Fruit fly (Drosophila melanogaster): ENCODE measurements around the gene CG15399.

CG15399 gene

DNA sequence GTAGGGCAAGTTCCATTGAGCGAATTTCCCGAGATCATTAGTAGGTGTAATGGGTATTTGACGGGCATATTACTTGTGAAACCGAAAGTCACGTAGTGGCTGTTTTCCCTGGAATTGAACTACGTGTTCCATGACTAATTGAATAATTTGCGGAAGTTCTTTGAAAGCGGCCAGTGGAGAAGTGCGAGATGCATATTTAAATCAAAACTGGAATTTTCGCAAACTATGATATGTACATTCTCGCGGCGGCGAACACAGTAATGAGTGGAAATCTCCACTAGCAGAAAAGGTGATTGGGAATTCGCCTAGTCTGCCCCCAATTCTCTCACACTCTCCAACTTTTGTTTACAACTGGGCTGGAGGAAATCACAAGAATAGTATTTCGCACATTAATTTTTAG is 36.6 kb downstream of the CG15399 start:
- TF ChIP-seq psq (optimal IDR thresholded peaks at IDR 0.05), result no peak

DNA sequence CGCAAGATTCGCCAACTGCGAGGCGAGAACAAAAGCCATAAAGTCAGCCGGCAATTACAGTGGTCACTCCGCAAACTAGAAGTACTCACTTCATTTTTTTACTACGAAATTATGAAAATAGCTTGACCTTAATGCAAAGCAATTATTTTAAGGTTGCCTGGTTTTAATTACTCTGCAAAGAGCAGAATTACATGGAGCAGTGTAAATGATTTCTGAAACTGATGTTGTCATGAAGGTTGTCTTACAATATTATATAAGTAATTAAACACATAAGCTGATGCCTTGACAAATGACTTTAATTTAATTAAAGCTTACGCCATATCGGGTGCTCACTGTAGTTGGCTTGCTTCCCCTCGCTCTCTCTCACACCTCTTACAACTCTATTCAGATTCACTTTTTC is 37.4 kb downstream of the CG15399 start:
- TF ChIP-seq CG8478 (optimal IDR thresholded peaks at IDR 0.05) (no peak), usp (GFP tag; optimal IDR thresholded peaks at IDR 0.05) (no peak), psq (optimal IDR thresholded peaks at IDR 0.05) (no peak), pan (optimal IDR thresholded peaks at IDR 0.05) (no peak), EcR (GFP tag; optimal IDR thresholded peaks at IDR 0.05) (no peak), Dll (optimal IDR thresholded peaks at IDR 0.05) (no peak)

DNA sequence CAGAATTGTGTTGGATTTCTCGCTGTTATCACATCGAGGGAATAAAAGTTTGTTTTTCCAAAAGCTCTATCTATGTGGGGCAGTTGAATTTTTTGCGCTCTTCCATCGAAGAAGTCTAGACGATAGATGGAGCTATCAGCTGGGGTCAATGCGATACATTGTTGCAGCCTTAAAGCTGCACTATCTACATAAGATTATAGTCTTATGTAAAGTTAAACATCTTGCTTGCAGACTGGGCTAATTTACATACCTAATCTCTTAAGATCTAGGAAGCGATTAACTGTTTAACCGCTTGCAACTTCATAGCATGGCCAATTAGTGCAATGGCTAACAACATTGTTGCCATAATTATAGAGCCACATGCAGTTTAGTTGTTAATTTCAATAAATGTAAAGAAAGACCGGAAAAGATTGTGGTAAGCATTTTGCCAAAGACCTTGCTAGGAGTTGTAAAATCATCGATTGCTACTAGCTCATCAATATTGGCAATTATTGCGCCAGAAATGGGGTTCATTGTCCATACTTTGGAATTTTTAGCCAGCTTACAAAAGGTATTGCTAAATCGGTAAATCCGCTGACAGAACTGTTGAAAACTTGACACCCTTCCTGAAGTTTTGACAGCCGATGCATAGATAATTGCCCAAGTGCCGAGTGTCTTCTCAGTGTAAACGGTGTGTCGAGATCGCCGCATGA is 39.3 kb downstream of the CG15399 start:
- no peak for TF ChIP-seq CG8478 (optimal IDR thresholded peaks at IDR 0.05)

DNA sequence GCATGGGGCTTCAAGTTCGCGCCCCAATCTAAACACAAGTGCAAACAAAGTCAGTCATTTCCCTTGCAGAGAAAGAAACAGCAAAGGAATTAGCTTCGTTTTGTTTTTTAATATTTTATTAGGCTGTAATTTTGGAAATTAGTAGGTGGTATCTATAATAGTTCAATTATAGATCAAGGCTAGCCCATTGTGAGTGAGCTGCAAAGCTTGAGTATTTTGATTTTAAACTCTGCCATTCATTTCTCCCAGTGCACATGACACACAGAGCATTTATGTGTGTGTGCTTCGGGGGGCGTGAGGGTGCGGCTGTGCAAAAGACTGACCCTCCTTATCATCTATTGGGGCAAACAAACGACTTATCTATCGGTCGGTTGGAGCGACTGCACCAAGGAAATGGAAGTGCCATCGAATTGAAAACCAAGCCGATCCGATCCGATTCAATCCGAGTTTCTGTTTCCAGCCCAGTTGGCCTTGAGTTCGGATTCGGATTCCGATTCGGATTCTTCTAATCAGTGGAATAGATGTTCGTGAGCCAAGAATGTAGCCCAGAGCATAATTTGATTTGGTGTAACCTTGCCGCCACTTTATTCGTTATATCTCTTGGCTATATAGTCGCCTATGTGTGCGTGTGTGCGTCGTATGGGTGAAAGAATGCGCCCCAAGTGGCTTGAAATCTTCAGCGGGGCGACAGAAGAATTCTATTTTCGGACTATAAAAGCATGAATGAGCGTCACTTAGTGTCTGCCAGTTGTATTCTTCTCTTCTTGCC is 40.0 kb downstream of the CG15399 start:
- TF ChIP-seq EcR (GFP tag; optimal IDR thresholded peaks at IDR 0.05), result no peak
- no peak for TF ChIP-seq CG8478 (optimal IDR thresholded peaks at IDR 0.05)
- TF ChIP-seq usp (GFP tag; optimal IDR thresholded peaks at IDR 0.05), result no peak
- TF ChIP-seq Dll (optimal IDR thresholded peaks at IDR 0.05), result no peak

DNA sequence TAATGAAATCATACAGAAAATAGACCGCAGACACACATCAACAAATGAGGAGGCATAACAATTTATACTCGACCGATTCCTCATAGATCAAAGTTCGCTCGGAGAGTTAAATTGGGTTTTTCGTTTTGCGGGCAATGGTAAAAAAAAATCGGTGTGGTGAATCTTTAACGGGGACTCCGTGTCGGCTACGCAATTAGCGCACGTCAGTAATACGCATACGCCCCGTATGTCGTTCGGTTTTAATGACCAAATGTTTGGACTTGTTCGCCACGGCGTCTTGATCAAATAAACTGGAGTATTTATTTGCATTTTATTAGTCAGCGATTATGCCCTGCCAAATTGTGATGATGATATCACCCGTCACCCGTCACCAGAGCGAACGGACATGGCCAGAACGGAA is 40.8 kb downstream of the CG15399 start:
- TF ChIP-seq pan (optimal IDR thresholded peaks at IDR 0.05), result no peak
- TF ChIP-seq CG8478 (optimal IDR thresholded peaks at IDR 0.05), result no peak

DNA sequence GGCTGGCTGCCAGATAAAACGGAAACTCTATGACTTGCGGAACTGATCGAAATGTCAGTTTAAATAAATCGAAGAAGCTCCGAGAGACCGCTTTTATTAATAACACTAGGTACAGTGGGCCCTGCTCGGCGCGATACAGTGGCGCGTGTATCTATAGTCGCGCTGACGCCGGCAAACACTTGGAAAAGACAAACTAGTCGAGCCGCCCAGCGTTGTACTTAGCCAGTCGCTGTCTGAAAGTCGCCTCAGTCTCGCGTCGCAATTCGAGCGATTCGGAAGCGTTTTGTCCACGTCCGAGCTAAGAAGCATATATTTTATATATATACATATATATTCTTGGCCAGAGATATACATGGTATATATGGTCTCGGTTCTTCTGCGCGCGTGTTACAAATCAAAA is 41.7 kb downstream of the CG15399 start:
- TF ChIP-seq Dll (optimal IDR thresholded peaks at IDR 0.05) (no peak), usp (GFP tag; optimal IDR thresholded peaks at IDR 0.05) (no peak), EcR (GFP tag; optimal IDR thresholded peaks at IDR 0.05) (no peak), psq (optimal IDR thresholded peaks at IDR 0.05) (no peak), CG8478 (optimal IDR thresholded peaks at IDR 0.05) (no peak), pan (optimal IDR thresholded peaks at IDR 0.05) (no peak)

DNA sequence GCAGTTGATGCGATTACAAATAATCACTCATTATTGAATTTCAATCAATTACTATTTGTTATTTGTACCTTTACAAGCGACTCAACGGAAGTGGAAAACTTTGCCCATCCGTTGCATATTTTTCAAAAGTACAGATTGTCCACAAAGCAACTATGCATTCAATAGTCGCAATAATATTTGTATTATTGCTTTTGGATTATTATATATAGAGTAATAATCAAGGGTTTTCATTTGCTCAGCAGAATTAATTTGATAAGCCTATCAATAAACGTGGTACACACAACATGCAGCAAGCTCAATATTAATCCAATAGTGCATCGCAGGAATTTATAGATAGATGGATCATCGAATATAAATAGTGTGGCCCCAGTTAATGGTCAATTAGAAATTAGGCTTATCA is 43.0 kb downstream of the CG15399 start:
- TF ChIP-seq pan (optimal IDR thresholded peaks at IDR 0.05) (no peak), CG8478 (optimal IDR thresholded peaks at IDR 0.05) (no peak), psq (optimal IDR thresholded peaks at IDR 0.05) (no peak), Dll (optimal IDR thresholded peaks at IDR 0.05) (no peak), usp (GFP tag; optimal IDR thresholded peaks at IDR 0.05) (no peak), EcR (GFP tag; optimal IDR thresholded peaks at IDR 0.05) (no peak)

DNA sequence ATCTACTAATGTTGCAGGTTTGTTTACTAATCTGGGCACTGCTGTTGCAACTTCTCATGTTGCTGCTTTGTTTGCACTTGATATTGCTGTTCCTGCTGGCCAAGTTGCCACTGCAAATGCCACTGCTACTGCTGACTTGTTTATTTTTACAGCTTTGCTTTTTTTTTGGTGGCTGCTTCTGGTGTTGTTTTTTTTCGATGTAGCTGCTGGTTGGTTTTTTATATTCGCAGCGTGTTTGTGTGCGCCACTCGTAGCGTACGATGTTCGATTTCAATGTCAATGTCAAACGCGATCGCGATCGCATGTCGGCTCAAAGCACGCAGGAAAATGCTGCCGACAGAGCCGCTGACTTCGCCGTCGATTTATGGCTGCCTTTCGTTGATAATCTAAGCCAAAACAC is 43.8 kb downstream of the CG15399 start:
- TF ChIP-seq CG8478 (optimal IDR thresholded peaks at IDR 0.05), result no peak
- TF ChIP-seq EcR (GFP tag; optimal IDR thresholded peaks at IDR 0.05), result no peak

DNA sequence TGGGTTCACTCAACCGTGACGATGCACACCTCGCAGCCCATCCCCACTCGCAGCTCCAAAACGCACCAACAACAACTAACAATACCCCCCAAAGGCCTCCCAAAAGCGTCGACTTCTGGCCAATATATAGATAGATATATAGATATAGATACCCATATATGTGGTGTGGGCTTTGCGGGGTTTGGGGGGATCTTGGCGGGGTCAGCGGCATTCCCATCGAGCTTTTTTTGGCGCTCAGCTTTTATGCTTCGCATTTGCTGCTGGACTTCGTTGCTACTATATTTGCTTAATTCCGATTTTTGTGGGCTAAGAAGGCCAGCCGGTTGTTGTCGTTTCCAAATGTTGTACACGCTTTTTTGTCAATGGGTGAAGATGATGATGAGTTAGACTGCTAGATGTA is 44.2 kb downstream of the CG15399 start:
- TF ChIP-seq pan (optimal IDR thresholded peaks at IDR 0.05) (no peak), CG8478 (optimal IDR thresholded peaks at IDR 0.05) (no peak), Dll (optimal IDR thresholded peaks at IDR 0.05) (no peak), usp (GFP tag; optimal IDR thresholded peaks at IDR 0.05) (no peak), EcR (GFP tag; optimal IDR thresholded peaks at IDR 0.05) (no peak), psq (optimal IDR thresholded peaks at IDR 0.05) (no peak)

DNA sequence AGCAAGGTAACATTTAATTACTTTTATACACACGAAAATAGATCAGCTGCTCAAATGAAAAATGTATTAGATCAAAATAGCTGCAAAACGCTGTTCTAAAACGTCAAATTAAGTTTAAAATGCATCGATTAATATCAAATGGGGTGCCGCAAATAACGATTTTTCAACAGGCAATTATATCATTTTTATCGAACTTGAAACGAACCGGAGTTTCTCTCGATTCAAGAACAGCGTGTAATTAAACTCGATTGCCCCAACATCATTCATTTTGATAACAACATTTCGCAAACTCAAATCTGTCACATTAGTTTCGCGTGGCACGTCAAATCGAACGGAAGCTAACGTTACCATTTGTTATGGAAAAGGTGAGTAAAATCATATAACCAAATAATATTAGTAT is 46.2 kb downstream of the CG15399 start, which contains the start of gene CG31689:
CG31689 (plus strand) TSS at position 301 of the 400 bp plus-strand sequence.
- TF ChIP-seq Dll (optimal IDR thresholded peaks at IDR 0.05), result no peak
- no peak for TF ChIP-seq psq (optimal IDR thresholded peaks at IDR 0.05)
- no peak for TF ChIP-seq CG8478 (optimal IDR thresholded peaks at IDR 0.05)
- TF ChIP-seq pan (optimal IDR thresholded peaks at IDR 0.05), result no peak
- TF ChIP-seq usp (GFP tag; optimal IDR thresholded peaks at IDR 0.05), result no peak
- no peak for TF ChIP-seq EcR (GFP tag; optimal IDR thresholded peaks at IDR 0.05)

DNA sequence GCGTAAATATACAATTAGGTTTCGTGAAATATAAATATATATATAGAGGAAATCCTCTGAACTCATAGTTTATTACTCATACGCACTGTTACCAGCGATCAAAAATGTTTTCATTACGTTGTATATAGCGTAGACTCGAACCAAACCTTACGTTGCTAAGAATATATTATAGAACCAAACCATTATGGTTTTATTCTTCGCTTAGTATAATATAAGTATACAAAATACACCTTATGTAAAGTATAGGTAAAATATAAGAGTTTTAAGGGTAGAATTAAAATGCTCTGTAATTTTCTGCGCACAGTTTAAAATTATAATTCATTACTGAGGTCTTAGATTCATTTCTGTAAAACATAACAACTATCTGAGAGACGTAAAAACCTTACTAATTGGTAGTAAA is 47.1 kb downstream of the CG15399 start:
- TF ChIP-seq psq (optimal IDR thresholded peaks at IDR 0.05), result no peak
- TF ChIP-seq pan (optimal IDR thresholded peaks at IDR 0.05), result no peak
- TF ChIP-seq CG8478 (optimal IDR thresholded peaks at IDR 0.05), result no peak
- TF ChIP-seq EcR (GFP tag; optimal IDR thresholded peaks at IDR 0.05), result no peak

DNA sequence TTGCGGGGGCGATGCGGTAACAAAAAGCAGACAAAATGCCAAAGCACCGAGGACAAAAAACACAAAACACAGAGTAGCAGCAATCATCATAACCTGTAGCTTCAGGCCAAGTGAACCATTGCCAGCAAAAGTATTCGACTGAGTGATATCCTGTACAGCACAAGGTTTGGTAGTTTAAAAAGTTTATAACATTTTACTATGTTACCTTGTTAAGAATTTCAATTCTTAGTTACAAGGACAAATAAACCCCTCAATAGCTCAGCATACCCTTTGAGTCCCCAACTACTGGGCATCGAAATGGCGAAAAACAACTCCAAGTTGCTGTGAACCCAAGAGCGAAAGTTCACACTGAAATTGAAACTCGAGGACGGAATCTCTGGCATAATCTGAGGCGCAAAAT is 48.5 kb downstream of the CG15399 start:
- no peak for TF ChIP-seq usp (GFP tag; optimal IDR thresholded peaks at IDR 0.05)
- TF ChIP-seq CG8478 (optimal IDR thresholded peaks at IDR 0.05), result no peak
- no peak for TF ChIP-seq psq (optimal IDR thresholded peaks at IDR 0.05)
- no peak for TF ChIP-seq Dll (optimal IDR thresholded peaks at IDR 0.05)
- no peak for TF ChIP-seq EcR (GFP tag; optimal IDR thresholded peaks at IDR 0.05)
- TF ChIP-seq pan (optimal IDR thresholded peaks at IDR 0.05), result no peak

DNA sequence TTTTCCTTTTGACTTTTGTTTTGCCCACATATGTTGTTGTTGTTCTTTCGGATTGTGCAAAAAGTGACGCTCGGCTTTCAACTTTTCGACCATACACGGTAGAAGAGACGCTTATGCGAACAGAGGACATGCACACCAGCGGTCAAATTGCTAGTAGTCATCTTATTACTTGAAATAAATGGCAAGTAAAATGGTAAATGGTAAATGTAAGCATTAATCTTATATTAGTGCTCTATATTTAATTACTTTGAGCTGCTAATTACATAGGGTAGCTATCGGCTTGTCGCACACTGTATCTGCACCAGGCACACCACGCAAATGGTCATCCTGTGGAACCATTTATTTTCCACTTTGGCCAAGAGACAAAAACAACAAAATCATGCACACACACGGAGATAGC is 50.3 kb downstream of the CG15399 start:
- no peak for TF ChIP-seq Dll (optimal IDR thresholded peaks at IDR 0.05)
- TF ChIP-seq usp (GFP tag; optimal IDR thresholded peaks at IDR 0.05), result no peak
